Worm (Caenorhabditis elegans) whole organism, young adult: ENCODE measurements around the gene F12E12.2.

ENCODE experiments used
- him-1 ChIP-seq: sonication (generic microtip); optimal IDR thresholded peaks from 2 replicates; lab custom pipeline; 2016; ENCODE audit warnings: missing genotype, missing genetic modification reagents, missing genetic modification characterization, missing compliant biosample characterization
- hlh-26 ChIP-seq: fragments of 200-800 bp; sonication (Bioruptor generic); conservative IDR thresholded peaks from 2 replicates; pipeline ENCODE4 v1.3.6; 2022; ENCODE audit warnings: missing genetic modification reagents, missing genetic modification characterization, missing compliant biosample characterization
- hmg-20 ChIP-seq: fragments of 200-800 bp; sonication (Bioruptor generic); IDR thresholded peaks from 2 replicates; pipeline ENCODE4 v1.3.6; 2022; ENCODE audit warnings: missing genetic modification reagents, missing genetic modification characterization, missing compliant biosample characterization
- lsl-1 ChIP-seq: fragments of 200-800 bp; sonication (Bioruptor generic); optimal IDR thresholded peaks from 2 replicates; lab custom pipeline; 2018; ENCODE audit warnings: mild to moderate bottlenecking, missing genetic modification characterization, moderate library complexity, missing compliant biosample characterization
- nfyb-1 ChIP-seq: fragments of 200-800 bp; sonication (Bioruptor generic); IDR thresholded peaks from 2 replicates; pipeline ENCODE4 v1.3.6; 2022; ENCODE audit warnings: missing genetic modification reagents, missing genetic modification characterization, missing compliant biosample characterization
- nhr-120 ChIP-seq: fragments of 200-800 bp; sonication (Bioruptor generic); IDR thresholded peaks from 2 replicates; pipeline ENCODE4 v1.3.6; 2022; ENCODE audit warnings: missing genetic modification characterization, missing compliant biosample characterization
- sptf-2 ChIP-seq: fragments of 200-800 bp; sonication (Bioruptor generic); optimal IDR thresholded peaks from 2 replicates; lab custom pipeline; 2018; ENCODE audit warnings: mild to moderate bottlenecking, missing genetic modification characterization, missing compliant biosample characterization
- tbx-9 ChIP-seq: sonication (generic microtip); optimal IDR thresholded peaks from 2 replicates; lab custom pipeline; 2016; ENCODE audit warnings: borderline replicate concordance, missing genetic modification characterization, inconsistent platforms, missing compliant biosample characterization

DNA sequence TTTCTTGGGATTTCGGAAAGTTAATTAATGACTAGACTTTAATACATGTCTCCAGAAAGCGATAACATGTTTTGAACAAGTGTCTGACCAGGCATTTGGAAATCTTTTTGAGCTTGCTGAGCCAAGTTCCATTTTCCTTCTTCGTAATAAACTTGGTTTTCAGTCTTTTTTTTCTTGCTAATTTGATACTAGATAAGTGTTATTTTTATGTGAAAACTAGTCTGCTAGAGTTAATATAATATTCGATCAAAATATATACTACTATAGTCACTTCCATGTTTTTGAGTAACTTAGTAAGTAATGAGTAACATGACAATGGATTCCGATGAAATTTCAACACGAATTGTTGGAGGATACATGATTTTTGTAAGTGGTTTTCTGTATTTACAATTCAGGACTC, 30.5 kb upstream of the F12E12.2 start, which contains the start of gene srx-110:
- TF ChIP-seq hmg-20 (no peak), nhr-120 (GFP tag; lab: Robert Waterston, UW) (no peak), him-1 (no peak), tbx-9 (tag; lab: Kevin White, UChicago) (no peak), nfyb-1 (no peak), hlh-26 (GFP tag; lab: Robert Waterston, UW) (no peak), lsl-1 (GFP tag; lab: Kevin White, UChicago) (no peak), sptf-2 (GFP tag; lab: Kevin White, UChicago) (no peak)
